Fruit fly (Drosophila melanogaster) whole organism, pupa: ENCODE data around the gene xmas.
A peak's percentile ranks its signal among the peaks of the same experiment; 100 is the strongest.

Source experiments
- CG10348 ChIP-seq: fragments of 200-800 bp; sonication (Bioruptor generic); IDR thresholded peaks from 2 replicates; pipeline ENCODE4 v1.3.6; 2022; ENCODE audit warnings: missing biosample characterization, missing genetic modification characterization
- CG12605 ChIP-seq: fragments of 200-800 bp; sonication (Bioruptor generic); IDR thresholded peaks from 2 replicates; pipeline ENCODE4 v1.3.6; 2022; ENCODE audit warnings: missing biosample characterization, missing genetic modification characterization
- CG13204 ChIP-seq: fragments of 200-800 bp; sonication (Bioruptor generic); optimal IDR thresholded peaks from 2 replicates; lab custom pipeline; 2018; ENCODE audit warnings: missing biosample characterization, mild to moderate bottlenecking, missing genetic modification characterization, moderate library complexity
- CG15710 ChIP-seq: fragments of 200-800 bp; sonication (Bioruptor generic); optimal IDR thresholded peaks from 2 replicates; lab custom pipeline; 2018; ENCODE audit warnings: missing biosample characterization, mild to moderate bottlenecking, missing genetic modification characterization, moderate library complexity
- CG17806 ChIP-seq: fragments of 200-800 bp; sonication (Bioruptor generic); optimal IDR thresholded peaks from 2 replicates; lab custom pipeline; 2018; ENCODE audit warnings: missing biosample characterization, mild to moderate bottlenecking, missing genetic modification characterization, moderate library complexity
- CG4496 ChIP-seq: fragments of 200-800 bp; sonication (Bioruptor generic); IDR thresholded peaks from 3 replicates; pipeline ENCODE4 v1.3.6; 2022; ENCODE audit warnings: missing biosample characterization, missing genetic modification characterization
- CG8159 ChIP-seq: fragments of 200-800 bp; sonication (Bioruptor generic); optimal IDR thresholded peaks from 3 replicates; lab custom pipeline; 2018; ENCODE audit warnings: missing biosample characterization, mild to moderate bottlenecking, missing genetic modification characterization, moderate library complexity
- CG8301 ChIP-seq: fragments of 200-800 bp; sonication (Bioruptor generic); optimal IDR thresholded peaks from 2 replicates; lab custom pipeline; 2018; ENCODE audit warnings: missing biosample characterization, mild to moderate bottlenecking, missing genetic modification characterization
- CG9948 ChIP-seq: fragments of 200-800 bp; sonication (Bioruptor generic); optimal IDR thresholded peaks from 2 replicates; lab custom pipeline; 2018; ENCODE audit warnings: missing biosample characterization, mild to moderate bottlenecking, missing genetic modification characterization, moderate library complexity
- D1 ChIP-seq: fragments of 200-800 bp; sonication (Bioruptor generic); optimal IDR thresholded peaks from 2 replicates; lab custom pipeline; 2018; ENCODE audit warnings: missing biosample characterization, mild to moderate bottlenecking, missing genetic modification characterization, moderate library complexity
- EcR ChIP-seq: fragments of 200-800 bp; sonication (Bioruptor generic); optimal IDR thresholded peaks from 3 replicates; lab custom pipeline; 2019; ENCODE audit warnings: missing biosample characterization, missing genetic modification characterization, mild to moderate bottlenecking, moderate library complexity, missing genetic modification reagents
- fd96Ca ChIP-seq: fragments of 200-800 bp; sonication (Bioruptor generic); IDR thresholded peaks from 3 replicates; pipeline ENCODE4 v1.3.6; 2022; ENCODE audit warnings: missing biosample characterization, missing genetic modification characterization
- gl ChIP-seq: fragments of 200-800 bp; sonication (Bioruptor generic); optimal IDR thresholded peaks from 2 replicates; lab custom pipeline; 2018; ENCODE audit warnings: missing biosample characterization, mild to moderate bottlenecking, missing genetic modification characterization

DNA sequence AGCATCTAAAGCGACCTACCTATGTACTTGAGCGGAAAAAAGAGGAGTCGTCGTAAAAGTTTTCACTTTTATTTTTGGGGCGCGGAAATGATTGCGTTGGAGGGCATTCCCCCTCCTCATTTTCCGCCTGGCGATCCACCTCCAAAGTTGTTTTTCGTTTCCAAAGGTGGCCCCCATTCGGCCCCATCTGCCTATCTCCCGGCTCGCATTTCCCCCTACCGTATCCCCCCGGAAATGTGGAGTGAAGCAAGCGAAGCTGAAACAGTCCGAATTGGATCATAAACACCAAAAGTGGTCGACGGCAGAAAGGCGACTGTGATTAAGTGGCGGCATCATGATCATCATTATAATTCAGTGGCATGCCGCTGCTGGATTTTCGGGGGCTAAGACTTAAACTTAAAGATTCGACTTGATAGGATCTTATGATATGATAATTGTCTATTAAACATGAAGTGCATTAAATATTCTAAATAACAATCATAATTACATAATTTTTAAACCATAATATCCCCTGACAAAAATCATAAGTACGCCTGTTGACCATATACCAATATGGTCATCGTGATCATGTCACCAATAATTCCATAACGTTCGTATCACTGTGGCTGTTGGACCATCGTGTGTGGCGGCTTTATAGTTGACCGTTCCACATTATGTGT lies 35.4 kb downstream of the xmas start:
- TF ChIP-seq EcR (GFP tag; lab: Kevin White, UChicago), result no peak
- TF ChIP-seq CG10348, result no peak; the same call in 1 of the 2 replicates
- TF ChIP-seq D1 (tag; lab: Kevin White, UChicago), result no peak
- TF ChIP-seq CG9948, result peak; percentile 22
- peak; percentile 52 for TF ChIP-seq CG8159 (tag; lab: Kevin White, UChicago)
- TF ChIP-seq CG8301 (tag; lab: Kevin White, UChicago), result peak; percentile 35
- peak; percentile 44 for TF ChIP-seq CG15710 (tag; lab: Kevin White, UChicago)
- 0 out of 2 replicates have a peak, but pooled peaks have one; percentile 23 for TF ChIP-seq CG12605 (GFP tag; lab: Robert Waterston, UW)
- TF ChIP-seq gl (tag; lab: Kevin White, UChicago), result no peak
- peak; percentile 69; the same call in 2 of the 3 replicates for TF ChIP-seq CG4496 (GFP tag; lab: Robert Waterston, UW)
- peak; percentile 25; the same call in 1 of the 3 replicates for TF ChIP-seq fd96Ca (GFP tag; lab: Robert Waterston, UW)
- peak; percentile 33 for TF ChIP-seq CG17806 (tag; lab: Kevin White, UChicago)
- no peak for TF ChIP-seq CG13204 (GFP tag; lab: Kevin White, UChicago)
